Worm (Caenorhabditis elegans) whole organism, early embryonic: Measurements from ENCODE around the gene lbp-8.

Source experiments
- F13C5.2 ChIP-seq: sonication (generic microtip); optimal IDR thresholded peaks from 2 replicates; lab custom pipeline; 2017; ENCODE audit warnings: mild to moderate bottlenecking, missing genetic modification characterization, inconsistent platforms, missing compliant biosample characterization
- ama-1 ChIP-seq: fragments of 150-350 bp; optimal IDR thresholded peaks from 2 replicates; lab custom pipeline; 2014
- flt-1 ChIP-seq: fragments of 200-800 bp; sonication (Bioruptor generic); IDR thresholded peaks from 2 replicates; pipeline ENCODE4 v1.3.6; 2022; ENCODE audit warnings: missing genetic modification characterization, missing compliant biosample characterization
- hmbx-1 ChIP-seq: sonication (generic microtip); optimal IDR thresholded peaks from 2 replicates; lab custom pipeline; 2016; ENCODE audit warnings: mild to moderate bottlenecking, missing genetic modification characterization, missing compliant biosample characterization
- pes-1 ChIP-seq: fragments of 200-800 bp; sonication (Bioruptor generic); IDR thresholded peaks from 2 replicates; pipeline ENCODE4 v1.3.6; 2022; ENCODE audit warnings: missing genetic modification reagents, missing genetic modification characterization, missing compliant biosample characterization
- scrt-1 ChIP-seq: fragments of 200-800 bp; sonication (Bioruptor generic); IDR thresholded peaks from 2 replicates; pipeline ENCODE4 v1.3.6; 2022; ENCODE audit warnings: missing genetic modification characterization, missing compliant biosample characterization
- tbx-11 ChIP-seq: fragments of 200-800 bp; sonication (Bioruptor generic); IDR thresholded peaks from 2 replicates; pipeline ENCODE4 v1.3.6; 2022; ENCODE audit warnings: missing genetic modification characterization, missing compliant biosample characterization
- tbx-37 ChIP-seq: fragments of 200-800 bp; sonication (Bioruptor generic); conservative IDR thresholded peaks from 2 replicates; pipeline ENCODE4 v1.3.6; 2022; ENCODE audit warnings: missing genetic modification reagents, missing genetic modification characterization, missing compliant biosample characterization
- tra-4 ChIP-seq: sonication (generic microtip); optimal IDR thresholded peaks from 2 replicates; lab custom pipeline; 2017; ENCODE audit warnings: missing genetic modification characterization, missing compliant biosample characterization

DNA sequence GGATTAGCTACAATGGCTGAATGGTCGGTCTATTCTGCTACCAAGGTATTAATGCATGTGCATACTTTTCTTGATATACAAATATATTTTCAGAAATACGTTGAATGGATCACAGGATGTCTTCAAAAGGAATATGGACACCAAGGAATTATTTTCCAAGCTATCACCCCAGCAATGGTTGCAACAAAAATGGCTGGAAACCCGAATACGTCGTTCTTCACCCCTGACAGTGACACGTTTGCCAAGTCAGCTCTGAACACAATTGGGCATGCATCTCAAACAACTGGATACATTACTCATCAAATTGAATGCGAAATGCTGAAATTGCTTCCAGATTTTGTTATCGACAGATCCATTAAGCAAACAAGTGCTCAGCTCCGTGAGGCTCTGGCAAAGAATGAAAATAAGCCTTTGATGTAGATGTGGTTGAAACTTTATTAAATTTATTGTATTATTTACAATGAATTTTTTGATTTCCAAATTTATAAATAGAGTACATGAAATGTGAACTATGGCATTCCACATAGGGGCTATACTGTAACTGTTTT lies 17.1 kb downstream of the lbp-8 start:
- no peak for TF ChIP-seq ama-1 (lab: Kevin White, UChicago)
- TF ChIP-seq F13C5.2 (tag; lab: Kevin White, UChicago), result no peak
- no peak for TF ChIP-seq tra-4
- TF ChIP-seq scrt-1 (GFP tag; lab: Robert Waterston, UW), result no peak
- no peak for TF ChIP-seq flt-1
- no peak for TF ChIP-seq hmbx-1 (tag; lab: Kevin White, UChicago)
- no peak for TF ChIP-seq tbx-37
- TF ChIP-seq tbx-11 (GFP tag; lab: Robert Waterston, UW), result no peak
- TF ChIP-seq pes-1 (GFP tag; lab: Robert Waterston, UW), result no peak
